Worm (Caenorhabditis elegans): ENCODE measurements around the gene C18B2.2.

C18B2.2 gene

ce11 chrX:3576239-3576638, 47.0 kb upstream of the C18B2.2 start, which contains the start of gene ckc-1 (continued):
- no peak for TF ChIP-seq nhr-10 (tag; optimal IDR thresholded peaks at IDR 0.05)

ce11 chrX:3581813-3582212, 41.4 kb upstream of the C18B2.2 start:
- TF ChIP-seq ceh-82 (tag; optimal IDR thresholded peaks at IDR 0.05): no peak
- no peak for TF ChIP-seq ZK546.5 (tag; optimal IDR thresholded peaks at IDR 0.05)
- TF ChIP-seq aly-2 (tag; optimal IDR thresholded peaks at IDR 0.05): no peak
- TF ChIP-seq egl-27 (tag; optimal IDR thresholded peaks at IDR 0.05): no peak
- no peak for TF ChIP-seq lir-3 (tag; optimal IDR thresholded peaks at IDR 0.05)
- no peak for TF ChIP-seq lin-38 (GFP tag; IDR thresholded peaks at IDR 0.05)
- no peak for TF ChIP-seq Y5F2A.4 (GFP tag; optimal IDR thresholded peaks at IDR 0.05)
- no peak for TF ChIP-seq zip-11 (GFP tag; IDR thresholded peaks at IDR 0.05)
- TF ChIP-seq ceh-32 (tag; optimal IDR thresholded peaks at IDR 0.05; ENCODE audit: poor library complexity): no peak
- TF ChIP-seq nhr-28 (tag; optimal IDR thresholded peaks at IDR 0.05): no peak
- no peak for TF ChIP-seq daf-8 (GFP tag; IDR thresholded peaks at IDR 0.05)
- TF ChIP-seq dpl-1 (GFP tag; optimal IDR thresholded peaks at IDR 0.05): no peak
- no peak for TF ChIP-seq nhr-25 (tag; optimal IDR thresholded peaks at IDR 0.05; ENCODE audit: borderline replicate concordance, insufficient read depth)
- TF ChIP-seq nhr-11 (tag; optimal IDR thresholded peaks at IDR 0.05): no peak
- no peak for TF ChIP-seq spr-1 (tag; optimal IDR thresholded peaks at IDR 0.05)
- no peak for TF ChIP-seq vab-7 (GFP tag; IDR thresholded peaks at IDR 0.05)
- TF ChIP-seq pha-4 (GFP tag; IDR thresholded peaks at IDR 0.05): no peak
- no peak for TF ChIP-seq pha-4 (tag; optimal IDR thresholded peaks at IDR 0.05)
- no peak for TF ChIP-seq nhr-77 (tag; optimal IDR thresholded peaks at IDR 0.05)

ce11 chrX:3583436-3583835, 39.8 kb upstream of the C18B2.2 start:
- TF ChIP-seq lin-1 (GFP tag; IDR thresholded peaks at IDR 0.05) (no peak), sdz-12 (GFP tag; optimal IDR thresholded peaks at IDR 0.05) (no peak), ZK337.2 (GFP tag; IDR thresholded peaks at IDR 0.05) (no peak), D1046.2 (GFP tag; IDR thresholded peaks at IDR 0.05) (no peak), gei-8 (GFP tag; optimal IDR thresholded peaks at IDR 0.05) (no peak), arid-1 (GFP tag; conservative IDR thresholded peaks at IDR 0.05) (no peak), daf-8 (GFP tag; IDR thresholded peaks at IDR 0.05) (no peak), nhr-11 (tag; optimal IDR thresholded peaks at IDR 0.05) (no peak), mdt-29 (GFP tag; IDR thresholded peaks at IDR 0.05) (no peak), mep-1 (tag; optimal IDR thresholded peaks at IDR 0.05) (no peak)

DNA sequence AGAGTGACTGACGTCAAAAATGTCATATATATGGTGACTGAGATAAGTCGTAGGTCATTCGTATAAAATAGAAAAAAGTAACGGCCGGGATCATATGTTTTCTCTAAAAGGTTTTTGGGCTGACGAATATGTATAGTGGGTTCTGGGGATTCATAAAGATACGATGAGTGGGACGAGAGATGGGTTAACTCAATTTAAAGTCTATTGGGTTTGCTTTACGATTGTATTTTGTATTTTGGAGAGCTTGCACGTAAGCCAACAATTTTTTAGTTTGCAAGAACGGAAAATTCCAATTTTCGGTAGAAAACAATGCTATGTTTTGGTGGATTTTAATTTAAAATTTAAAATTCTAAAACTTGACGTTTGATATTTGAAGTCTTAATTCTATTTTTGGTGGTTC, 38.8 kb upstream of the C18B2.2 start:
- TF ChIP-seq zfp-2 (tag; optimal IDR thresholded peaks at IDR 0.05): no peak
- peak; percentile 90 for TF ChIP-seq aha-1 (tag)

ce11 chrX:3585625-3586024, 37.6 kb upstream of the C18B2.2 start, which contains the start of gene T27A10.2:
T27A10.2 (plus strand) TSS chrX:3585957.
- TF ChIP-seq F49E8.2 (tag; optimal IDR thresholded peaks at IDR 0.05; ENCODE audit: borderline replicate concordance) (no peak), aha-1 (tag) (peak; percentile 65), fos-1 (tag; optimal IDR thresholded peaks at IDR 0.05) (no peak), nhr-102 (tag; optimal IDR thresholded peaks at IDR 0.05) (no peak), pqm-1 (tag; optimal IDR thresholded peaks at IDR 0.05) (no peak), set-16 (GFP tag; IDR thresholded peaks at IDR 0.05) (peak; percentile 73)

ce11 chrX:3590510-3590909, 32.8 kb upstream of the C18B2.2 start:
- no peak for TF ChIP-seq lin-38 (GFP tag; IDR thresholded peaks at IDR 0.05)
- peak in 1 of 2 experiments; percentile 11 for TF ChIP-seq unc-62 (GFP tag; optimal IDR thresholded peaks at IDR 0.05 in 1 of 2)
- TF ChIP-seq unc-62 (tag; optimal IDR thresholded peaks at IDR 0.05): no peak
- TF ChIP-seq nhr-111 (GFP tag; optimal IDR thresholded peaks at IDR 0.05): no peak
- TF ChIP-seq ZK337.2 (GFP tag; IDR thresholded peaks at IDR 0.05): no peak
- TF ChIP-seq ceh-20 (GFP tag; IDR thresholded peaks at IDR 0.05): no peak
- TF ChIP-seq Y48G9A.11 (GFP tag; IDR thresholded peaks at IDR 0.05): no peak

Measured in whole organism, L4 larva.